Fruit fly (Drosophila melanogaster): Measurements from ENCODE around the gene Tsp5D.

The Tsp5D gene

dm6 chrX:6094078-6094477 lies 19.4 kb upstream of the Tsp5D start:
- TF ChIP-seq Jra (GFP tag; optimal IDR thresholded peaks at IDR 0.05) (no peak), woc (GFP tag; optimal IDR thresholded peaks at IDR 0.05) (no peak), foxo (GFP tag; optimal IDR thresholded peaks at IDR 0.05) (no peak), Rel (GFP tag; optimal IDR thresholded peaks at IDR 0.05) (no peak), Rel (tag; optimal IDR thresholded peaks at IDR 0.05) (no peak), ey (GFP tag; optimal IDR thresholded peaks at IDR 0.05) (no peak)

- TF ChIP-seq CG9705 (GFP tag; optimal IDR thresholded peaks at IDR 0.05) = no peak
- no peak for TF ChIP-seq Dfd (GFP tag; optimal IDR thresholded peaks at IDR 0.05)
- TF ChIP-seq N (GFP tag; optimal IDR thresholded peaks at IDR 0.05) = no peak
- TF ChIP-seq br (GFP tag; optimal IDR thresholded peaks at IDR 0.05) = no peak
Observed at dm6 chrX:6092235-6092634, 17.6 kb upstream of the Tsp5D start.

- TF ChIP-seq dl (GFP tag; optimal IDR thresholded peaks at IDR 0.05; ENCODE audit: insufficient read depth in 1 of 2, partially characterized antibody in 2 of 2) (no peak), Dif (GFP tag; optimal IDR thresholded peaks at IDR 0.05; ENCODE audit: partially characterized antibody) (no peak), sv (GFP tag; optimal IDR thresholded peaks at IDR 0.05) (no peak), psq (GFP tag; optimal IDR thresholded peaks at IDR 0.05) (peak; percentile 32), CG9705 (GFP tag; optimal IDR thresholded peaks at IDR 0.05) (no peak), HLH106 (tag; optimal IDR thresholded peaks at IDR 0.05) (peak; percentile 48), usp (GFP tag; optimal IDR thresholded peaks at IDR 0.05) (no peak), Hnf4 (GFP tag; optimal IDR thresholded peaks at IDR 0.05) (no peak), Vsx2 (GFP tag; optimal IDR thresholded peaks at IDR 0.05; ENCODE audit: partially characterized antibody) (no peak), Abd-B (GFP tag; optimal IDR thresholded peaks at IDR 0.05) (no peak), Myc (optimal IDR thresholded peaks at IDR 0.05) (no peak), CrebA (GFP tag; optimal IDR thresholded peaks at IDR 0.05; ENCODE audit: borderline replicate concordance) (no peak), foxo (GFP tag; optimal IDR thresholded peaks at IDR 0.05) (peak in 1 of 2 experiments; percentile 46), dmrt93B (GFP tag; optimal IDR thresholded peaks at IDR 0.05) (peak; percentile 6), fru (GFP tag; optimal IDR thresholded peaks at IDR 0.05) (peak; percentile 44), CG32264 (GFP tag; optimal IDR thresholded peaks at IDR 0.05) (no peak), lola (GFP tag; optimal IDR thresholded peaks at IDR 0.05) (no peak), Jra (GFP tag; optimal IDR thresholded peaks at IDR 0.05) (no peak), GATAd (GFP tag; optimal IDR thresholded peaks at IDR 0.05) (no peak), rgr (GFP tag; optimal IDR thresholded peaks at IDR 0.05) (no peak), brk (GFP tag; optimal IDR thresholded peaks at IDR 0.05) (no peak), OdsH (GFP tag; optimal IDR thresholded peaks at IDR 0.05) (peak; percentile 1), h (GFP tag; optimal IDR thresholded peaks at IDR 0.05) (peak; percentile 31), Hr78 (GFP tag; optimal IDR thresholded peaks at IDR 0.05) (no peak), jim (GFP tag; optimal IDR thresholded peaks at IDR 0.05) (no peak), Sp1 (GFP tag; optimal IDR thresholded peaks at IDR 0.05) (no peak), Mio (GFP tag; optimal IDR thresholded peaks at IDR 0.05) (no peak), pan (optimal IDR thresholded peaks at IDR 0.05) (no peak), Rel (GFP tag; optimal IDR thresholded peaks at IDR 0.05) (no peak), Rel (tag; optimal IDR thresholded peaks at IDR 0.05) (peak; percentile 49), woc (GFP tag; optimal IDR thresholded peaks at IDR 0.05) (peak; percentile 49), ey (GFP tag; optimal IDR thresholded peaks at IDR 0.05) (peak; percentile 14), br (GFP tag; optimal IDR thresholded peaks at IDR 0.05) (peak; percentile 19), sage (GFP tag; optimal IDR thresholded peaks at IDR 0.05) (no peak), dsf (GFP tag; optimal IDR thresholded peaks at IDR 0.05; ENCODE audit: borderline replicate concordance) (no peak), Hr83 (GFP tag; optimal IDR thresholded peaks at IDR 0.05; ENCODE audit: poor library complexity, severe bottlenecking) (no peak), Dfd (GFP tag; optimal IDR thresholded peaks at IDR 0.05) (no peak), N (GFP tag; optimal IDR thresholded peaks at IDR 0.05) (no peak), tai (GFP tag; optimal IDR thresholded peaks at IDR 0.05) (no peak)
Observed at dm6 chrX:6090809-6091667, 16.4 kb upstream of the Tsp5D start, which contains the start of the genes Nep1 and Mipp2. Gene Nep1, plus strand, starts transcription at chrX:6091205. Gene Mipp2, minus strand, starts transcription at chrX:6091471.

Data from whole organism, wandering third instar larva.